Worm (Caenorhabditis elegans): Measurements from ENCODE around the gene ten-1.

ten-1 gene

ce11 chrIII:6880797-6881196 is 60.1 kb downstream of the ten-1 start, which contains the start of gene K04C2.7:
K04C2.7 (plus strand) TSS chrIII:6881097.
- TF ChIP-seq lsy-2 (tag; optimal IDR thresholded peaks at IDR 0.05), result peak in 1 of 2 experiments; percentile 4
- TF ChIP-seq nhr-21 (tag; optimal IDR thresholded peaks at IDR 0.05), result peak; percentile 5
- no peak for TF ChIP-seq gmeb-1 (tag; optimal IDR thresholded peaks at IDR 0.05)

ce11 chrIII:6881745-6882144 is 61.0 kb downstream of the ten-1 start:
- TF ChIP-seq dmd-4 (tag; optimal IDR thresholded peaks at IDR 0.05) (no peak), mbf-1 (tag; optimal IDR thresholded peaks at IDR 0.05) (no peak), zag-1 (tag; optimal IDR thresholded peaks at IDR 0.05) (no peak)

ce11 chrIII:6884203-6884602 is 63.5 kb downstream of the ten-1 start, which contains the start of gene med-2:
med-2 (plus strand) TSS chrIII:6884503.
- TF ChIP-seq ztf-4 (tag; optimal IDR thresholded peaks at IDR 0.05) (no peak), mbf-1 (tag; optimal IDR thresholded peaks at IDR 0.05) (no peak), lsy-2 (tag; optimal IDR thresholded peaks at IDR 0.05) (no peak), crh-2 (tag; optimal IDR thresholded peaks at IDR 0.05) (no peak)

DNA sequence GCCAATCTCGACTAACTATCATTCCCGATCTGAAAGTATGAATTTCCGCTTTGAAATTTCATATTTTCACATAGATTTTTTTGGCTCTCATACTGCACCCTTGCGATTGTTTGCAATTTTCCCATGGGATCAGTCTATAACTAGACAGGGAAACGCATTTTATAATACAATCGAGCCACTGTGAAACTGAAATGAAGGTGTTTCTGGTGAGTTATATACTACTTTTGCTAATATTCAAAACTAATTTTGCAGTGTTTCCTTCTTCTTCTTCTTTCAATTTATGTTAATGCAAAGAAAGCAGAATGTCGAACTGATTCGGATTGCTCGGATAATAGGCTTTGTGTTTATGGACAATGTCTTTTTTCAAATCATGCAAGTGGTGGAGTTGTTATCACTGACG is 65.2 kb downstream of the ten-1 start:
- TF ChIP-seq unc-39 (tag; optimal IDR thresholded peaks at IDR 0.05), result no peak
- TF ChIP-seq fos-1 (tag; optimal IDR thresholded peaks at IDR 0.05), result no peak
- TF ChIP-seq nhr-12 (tag; optimal IDR thresholded peaks at IDR 0.05), result no peak
- no peak for TF ChIP-seq Y55F3AM.14 (GFP tag; optimal IDR thresholded peaks at IDR 0.05)
- TF ChIP-seq lin-13 (GFP tag; optimal IDR thresholded peaks at IDR 0.05), result no peak
- no peak for TF ChIP-seq nhr-21 (tag; optimal IDR thresholded peaks at IDR 0.05)
- no peak for TF ChIP-seq nhr-77 (tag; optimal IDR thresholded peaks at IDR 0.05)
- TF ChIP-seq skn-1 (tag; optimal IDR thresholded peaks at IDR 0.05), result no peak
- TF ChIP-seq C34F6.9 (tag; optimal IDR thresholded peaks at IDR 0.05), result no peak

DNA sequence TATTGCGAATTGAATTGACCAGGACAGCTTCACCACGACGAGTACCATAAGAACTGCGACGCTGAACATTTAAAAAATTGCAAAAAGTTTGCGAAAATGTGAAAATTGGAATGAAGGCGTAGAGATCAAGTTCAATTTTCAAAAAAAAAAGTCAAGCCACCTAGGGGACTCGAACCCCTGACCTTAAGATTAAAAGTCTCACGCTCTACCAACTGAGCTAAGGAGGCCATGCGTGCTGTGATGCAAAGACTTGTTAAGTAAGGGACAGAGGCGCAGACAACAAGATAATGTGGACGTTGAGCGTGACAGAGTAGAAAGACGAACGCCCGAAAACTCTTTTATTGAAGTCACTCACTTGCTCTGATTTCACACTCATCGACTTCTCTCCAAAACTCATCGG is 66.8 kb downstream of the ten-1 start:
- TF ChIP-seq lin-11 (tag; optimal IDR thresholded peaks at IDR 0.05) (peak; percentile 50), sma-3 (GFP tag; optimal IDR thresholded peaks at IDR 0.05) (no peak), alr-1 (tag; optimal IDR thresholded peaks at IDR 0.05) (no peak), nhr-237 (tag; optimal IDR thresholded peaks at IDR 0.05) (no peak), zag-1 (tag; optimal IDR thresholded peaks at IDR 0.05) (peak; percentile 7), lin-39 (tag; optimal IDR thresholded peaks at IDR 0.05) (no peak), sma-9 (GFP tag; optimal IDR thresholded peaks at IDR 0.05) (peak; percentile 76), sma-9 (tag; optimal IDR thresholded peaks at IDR 0.05) (no peak), nhr-12 (tag; optimal IDR thresholded peaks at IDR 0.05) (no peak), fos-1 (tag; optimal IDR thresholded peaks at IDR 0.05) (peak; percentile 38), elt-1 (tag; optimal IDR thresholded peaks at IDR 0.05) (no peak), ama-1 (optimal IDR thresholded peaks at IDR 0.05) (no peak), mab-5 (tag; optimal IDR thresholded peaks at IDR 0.05) (no peak), mdl-1 (tag; optimal IDR thresholded peaks at IDR 0.05) (peak in 1 of 2 experiments; percentile 48), ztf-1 (GFP tag; conservative IDR thresholded peaks at IDR 0.05) (no peak), ztf-4 (tag; optimal IDR thresholded peaks at IDR 0.05) (peak; percentile 40), unc-62 (GFP tag; optimal IDR thresholded peaks at IDR 0.05) (no peak), blmp-1 (tag; optimal IDR thresholded peaks at IDR 0.05; ENCODE audit: insufficient read depth) (no peak), dmd-4 (tag; optimal IDR thresholded peaks at IDR 0.05) (no peak), gmeb-1 (tag; optimal IDR thresholded peaks at IDR 0.05) (peak; percentile 61), snpc-4 (tag; optimal IDR thresholded peaks at IDR 0.05) (no peak), lin-13 (GFP tag; optimal IDR thresholded peaks at IDR 0.05) (peak; percentile 52), ztf-11 (tag; optimal IDR thresholded peaks at IDR 0.05) (no peak), ceh-16 (tag; optimal IDR thresholded peaks at IDR 0.05) (no peak), elt-3 (tag; optimal IDR thresholded peaks at IDR 0.05) (no peak), nhr-129 (tag; optimal IDR thresholded peaks at IDR 0.05) (peak; percentile 93), F13H6.1 (tag; optimal IDR thresholded peaks at IDR 0.05) (peak; percentile 42), peb-1 (tag; optimal IDR thresholded peaks at IDR 0.05) (no peak), nhr-11 (tag; optimal IDR thresholded peaks at IDR 0.05) (peak; percentile 19), R02D3.7 (tag; optimal IDR thresholded peaks at IDR 0.05) (no peak), skn-1 (tag; optimal IDR thresholded peaks at IDR 0.05) (no peak), nhr-10 (tag; optimal IDR thresholded peaks at IDR 0.05) (no peak), ceh-82 (tag; optimal IDR thresholded peaks at IDR 0.05) (no peak), unc-39 (tag; optimal IDR thresholded peaks at IDR 0.05) (no peak), Y55F3AM.14 (GFP tag; optimal IDR thresholded peaks at IDR 0.05) (no peak), nhr-6 (tag; optimal IDR thresholded peaks at IDR 0.05) (no peak), egl-27 (tag; optimal IDR thresholded peaks at IDR 0.05) (peak; percentile 37), nhr-23 (tag; optimal IDR thresholded peaks at IDR 0.05) (no peak), ZK546.5 (tag; optimal IDR thresholded peaks at IDR 0.05) (no peak), aly-2 (tag; optimal IDR thresholded peaks at IDR 0.05) (no peak), mbf-1 (tag; optimal IDR thresholded peaks at IDR 0.05) (no peak), crh-2 (tag; optimal IDR thresholded peaks at IDR 0.05) (peak; percentile 68), nhr-21 (tag; optimal IDR thresholded peaks at IDR 0.05) (peak; percentile 2)

Data from whole organism, L2 larva.